Fruit fly (Drosophila melanogaster) whole organism, pupa: ENCODE data around the gene CG45002.
A peak's percentile ranks its signal among the peaks of the same experiment; 100 is the strongest.

Experiments used
- CG10348 ChIP-seq: fragments of 200-800 bp; sonication (Bioruptor generic); IDR thresholded peaks from 2 replicates; pipeline ENCODE4 v1.3.6; 2022; ENCODE audit warnings: missing biosample characterization, missing genetic modification characterization
- CG12605 ChIP-seq: fragments of 200-800 bp; sonication (Bioruptor generic); IDR thresholded peaks from 2 replicates; pipeline ENCODE4 v1.3.6; 2022; ENCODE audit warnings: missing biosample characterization, missing genetic modification characterization
- CG13204 ChIP-seq: fragments of 200-800 bp; sonication (Bioruptor generic); optimal IDR thresholded peaks from 2 replicates; lab custom pipeline; 2018; ENCODE audit warnings: missing biosample characterization, mild to moderate bottlenecking, missing genetic modification characterization, moderate library complexity
- CG14655 ChIP-seq: fragments of 200-800 bp; sonication (Bioruptor generic); optimal IDR thresholded peaks from 3 replicates; lab custom pipeline; 2017; ENCODE audit warnings: mild to moderate bottlenecking, missing biosample characterization, missing genetic modification reagents, missing genetic modification characterization
- CG15710 ChIP-seq: fragments of 200-800 bp; sonication (Bioruptor generic); optimal IDR thresholded peaks from 2 replicates; lab custom pipeline; 2018; ENCODE audit warnings: missing biosample characterization, mild to moderate bottlenecking, missing genetic modification characterization, moderate library complexity
- CG17806 ChIP-seq: fragments of 200-800 bp; sonication (Bioruptor generic); optimal IDR thresholded peaks from 2 replicates; lab custom pipeline; 2018; ENCODE audit warnings: missing biosample characterization, mild to moderate bottlenecking, missing genetic modification characterization, moderate library complexity
- CG32121 ChIP-seq: fragments of 200-800 bp; sonication (Bioruptor generic); IDR thresholded peaks from 2 replicates; pipeline ENCODE4 v1.3.6; 2022; ENCODE audit warnings: missing biosample characterization, missing genetic modification characterization
- CG34367 ChIP-seq: fragments of 200-800 bp; sonication (Bioruptor generic); optimal IDR thresholded peaks from 2 replicates; lab custom pipeline; 2018; ENCODE audit warnings: missing biosample characterization, mild to moderate bottlenecking, missing genetic modification characterization
- CG4496 ChIP-seq: fragments of 200-800 bp; sonication (Bioruptor generic); IDR thresholded peaks from 3 replicates; pipeline ENCODE4 v1.3.6; 2022; ENCODE audit warnings: missing biosample characterization, missing genetic modification characterization
- CG8159 ChIP-seq: fragments of 200-800 bp; sonication (Bioruptor generic); optimal IDR thresholded peaks from 3 replicates; lab custom pipeline; 2018; ENCODE audit warnings: missing biosample characterization, mild to moderate bottlenecking, missing genetic modification characterization, moderate library complexity
- CG8301 ChIP-seq: fragments of 200-800 bp; sonication (Bioruptor generic); optimal IDR thresholded peaks from 2 replicates; lab custom pipeline; 2018; ENCODE audit warnings: missing biosample characterization, mild to moderate bottlenecking, missing genetic modification characterization
- CG9948 ChIP-seq: fragments of 200-800 bp; sonication (Bioruptor generic); optimal IDR thresholded peaks from 2 replicates; lab custom pipeline; 2018; ENCODE audit warnings: missing biosample characterization, mild to moderate bottlenecking, missing genetic modification characterization, moderate library complexity
- D1 ChIP-seq: fragments of 200-800 bp; sonication (Bioruptor generic); optimal IDR thresholded peaks from 2 replicates; lab custom pipeline; 2018; ENCODE audit warnings: missing biosample characterization, mild to moderate bottlenecking, missing genetic modification characterization, moderate library complexity
- EcR ChIP-seq: fragments of 200-800 bp; sonication (Bioruptor generic); optimal IDR thresholded peaks from 3 replicates; lab custom pipeline; 2019; ENCODE audit warnings: missing biosample characterization, missing genetic modification characterization, mild to moderate bottlenecking, moderate library complexity, missing genetic modification reagents
- Ets98B ChIP-seq: fragments of 200-800 bp; sonication (Bioruptor generic); IDR thresholded peaks from 2 replicates; pipeline ENCODE4 v1.3.6; 2022; ENCODE audit warnings: missing biosample characterization, missing genetic modification characterization
- Pif1A ChIP-seq: fragments of 200-800 bp; sonication (Bioruptor generic); optimal IDR thresholded peaks from 3 replicates; lab custom pipeline; 2016; ENCODE audit warnings: missing biosample characterization, missing genetic modification characterization
- Pif1B ChIP-seq: fragments of 200-800 bp; sonication (Bioruptor generic); optimal IDR thresholded peaks from 3 replicates; lab custom pipeline; 2016; ENCODE audit warnings: missing biosample characterization, missing genetic modification characterization
- Snoo ChIP-seq: fragments of 200-800 bp; sonication (Bioruptor generic); optimal IDR thresholded peaks from 3 replicates; lab custom pipeline; 2017; ENCODE audit warnings: missing biosample characterization, mild to moderate bottlenecking, missing genetic modification characterization, inconsistent platforms
- fd96Ca ChIP-seq: fragments of 200-800 bp; sonication (Bioruptor generic); IDR thresholded peaks from 3 replicates; pipeline ENCODE4 v1.3.6; 2022; ENCODE audit warnings: missing biosample characterization, missing genetic modification characterization
- gl ChIP-seq: fragments of 200-800 bp; sonication (Bioruptor generic); optimal IDR thresholded peaks from 2 replicates; lab custom pipeline; 2018; ENCODE audit warnings: missing biosample characterization, mild to moderate bottlenecking, missing genetic modification characterization
- rn ChIP-seq: fragments of 200-800 bp; sonication (Bioruptor generic); IDR thresholded peaks from 2 replicates; pipeline ENCODE4 v1.3.6; 2022; ENCODE audit warnings: missing biosample characterization, missing genetic modification characterization

CG45002 gene

dm6 chrX:16931994-16932819 lies 134.3 kb downstream of the CG45002 start:
- TF ChIP-seq CG13204 (GFP tag; lab: Kevin White, UChicago) (no peak), Pif1B (GFP tag; lab: Kevin White, UChicago) (no peak), CG12605 (GFP tag; lab: Robert Waterston, UW) (no peak), D1 (tag; lab: Kevin White, UChicago) (no peak), CG4496 (GFP tag; lab: Robert Waterston, UW) (no peak), CG34367 (tag; lab: Kevin White, UChicago) (peak; percentile 29), CG14655 (GFP tag; lab: Kevin White, UChicago) (no peak), CG15710 (peak; percentile 16), CG8159 (peak; percentile 23), Pif1A (GFP tag; lab: Kevin White, UChicago) (no peak), CG8301 (tag; lab: Kevin White, UChicago) (no peak), fd96Ca (no peak; the same call in 2 of the 3 replicates), Snoo (tag; lab: Kevin White, UChicago) (no peak), EcR (no peak), Ets98B (GFP tag; lab: Robert Waterston, UW) (no peak; the same call in 1 of the 2 replicates), rn (GFP tag; lab: Robert Waterston, UW) (no peak), CG9948 (tag; lab: Kevin White, UChicago) (peak; percentile 17), CG32121 (GFP tag; lab: Robert Waterston, UW) (no peak), CG17806 (peak; percentile 29), gl (tag; lab: Kevin White, UChicago) (no peak), CG10348 (no peak)

DNA sequence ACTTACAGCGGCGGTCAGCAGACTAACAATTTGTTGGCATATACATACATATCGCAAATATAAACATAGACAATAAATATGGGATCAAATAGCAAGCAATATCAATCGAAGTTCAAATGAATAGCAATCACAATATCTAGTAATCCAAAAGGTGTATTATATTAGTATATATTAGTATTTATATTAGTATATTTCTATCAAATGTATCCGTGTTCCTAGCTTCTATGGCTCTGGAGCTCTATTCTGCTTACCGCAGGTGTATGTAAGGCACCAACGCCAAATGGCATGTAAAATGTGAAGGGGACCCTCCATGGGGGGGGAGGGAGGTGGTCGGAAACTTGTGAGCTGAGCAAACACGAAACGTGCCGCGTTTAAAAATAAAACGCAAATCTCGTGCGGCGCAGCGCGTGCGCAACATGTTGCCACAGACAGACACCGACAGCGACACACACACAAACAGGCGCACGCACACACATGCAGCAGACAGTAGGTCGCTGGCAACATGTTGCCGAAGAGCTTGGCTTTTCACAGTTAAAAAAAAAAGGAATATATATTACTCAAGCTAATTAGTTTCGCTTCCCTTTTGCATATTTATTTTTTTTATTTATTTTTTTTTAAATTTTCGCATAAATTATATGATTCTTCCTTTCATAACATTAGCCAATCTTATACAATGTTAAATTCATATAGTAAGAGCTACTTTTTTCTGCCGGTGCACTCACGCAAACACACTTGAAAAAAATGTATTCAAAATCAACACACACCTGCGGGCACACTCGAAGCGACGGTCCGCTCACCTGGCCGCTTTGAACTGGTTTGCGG lies 135.9 kb downstream of the CG45002 start:
- TF ChIP-seq CG4496 (GFP tag; lab: Robert Waterston, UW) (peak; percentile 84), CG9948 (tag; lab: Kevin White, UChicago) (peak; percentile 69), CG8159 (peak; percentile 75), Ets98B (GFP tag; lab: Robert Waterston, UW) (peak; percentile 56), CG10348 (no peak), CG14655 (GFP tag; lab: Kevin White, UChicago) (peak; percentile 79), Pif1B (GFP tag; lab: Kevin White, UChicago) (peak; percentile 48), fd96Ca (no peak; the same call in 2 of the 3 replicates), CG13204 (GFP tag; lab: Kevin White, UChicago) (peak; percentile 26), CG12605 (GFP tag; lab: Robert Waterston, UW) (peak; percentile 52), gl (tag; lab: Kevin White, UChicago) (peak; percentile 24), CG17806 (peak; percentile 74), Pif1A (GFP tag; lab: Kevin White, UChicago) (peak; percentile 70), Snoo (tag; lab: Kevin White, UChicago) (peak; percentile 63), rn (GFP tag; lab: Robert Waterston, UW) (peak; percentile 55), EcR (no peak), CG15710 (peak; percentile 80), CG8301 (tag; lab: Kevin White, UChicago) (peak; percentile 76), D1 (tag; lab: Kevin White, UChicago) (peak; percentile 10), CG32121 (GFP tag; lab: Robert Waterston, UW) (peak; percentile 83), CG34367 (tag; lab: Kevin White, UChicago) (peak; percentile 70)

- TF ChIP-seq Ets98B (GFP tag; lab: Robert Waterston, UW) (no peak), Pif1A (GFP tag; lab: Kevin White, UChicago) (no peak), CG17806 (no peak), CG8159 (no peak), gl (tag; lab: Kevin White, UChicago) (no peak), CG8301 (tag; lab: Kevin White, UChicago) (no peak), CG32121 (GFP tag; lab: Robert Waterston, UW) (no peak), Pif1B (GFP tag; lab: Kevin White, UChicago) (no peak), CG4496 (GFP tag; lab: Robert Waterston, UW) (no peak), EcR (no peak), fd96Ca (no peak), CG15710 (no peak), CG13204 (GFP tag; lab: Kevin White, UChicago) (no peak), CG9948 (tag; lab: Kevin White, UChicago) (no peak), CG12605 (GFP tag; lab: Robert Waterston, UW) (no peak), CG14655 (GFP tag; lab: Kevin White, UChicago) (no peak)
These were observed 139.8 kb downstream of the CG45002 start for dm6 chrX:16926726-16927125.

- TF ChIP-seq CG9948 (tag; lab: Kevin White, UChicago) (no peak), Pif1A (GFP tag; lab: Kevin White, UChicago) (no peak), fd96Ca (no peak)
These were observed 142.3 kb downstream of the CG45002 start for dm6 chrX:16924069-16924721.
